Worm (Caenorhabditis elegans): ENCODE measurements around the gene sym-1.
A peak's percentile ranks its signal among the peaks of the same experiment; 100 is the strongest.

The sym-1 gene

ce11 chrX:14610093-14610763, 28.8 kb downstream of the sym-1 start:
- no peak for TF ChIP-seq tbx-7 (tag; optimal IDR thresholded peaks at IDR 0.05)
- TF ChIP-seq ceh-18 (tag; optimal IDR thresholded peaks at IDR 0.05) = peak; percentile 61
- TF ChIP-seq ceh-9 (tag; optimal IDR thresholded peaks at IDR 0.05) = no peak
- TF ChIP-seq ceh-6 (GFP tag; optimal IDR thresholded peaks at IDR 0.05) = no peak
- TF ChIP-seq hlh-30 (tag; optimal IDR thresholded peaks at IDR 0.05; ENCODE audit: insufficient read depth) = peak; percentile 21
- TF ChIP-seq unc-55 (GFP tag; optimal IDR thresholded peaks at IDR 0.05) = peak; percentile 57
- TF ChIP-seq F13H6.1 (tag; optimal IDR thresholded peaks at IDR 0.05) = no peak
- peak; percentile 1 for TF ChIP-seq pros-1 (tag; optimal IDR thresholded peaks at IDR 0.05)
- TF ChIP-seq nfya-1 (tag; optimal IDR thresholded peaks at IDR 0.05) = peak; percentile 45
- peak; percentile 31 for TF ChIP-seq ceh-34 (tag; optimal IDR thresholded peaks at IDR 0.05)
- peak; percentile 75 for TF ChIP-seq ceh-31 (tag; optimal IDR thresholded peaks at IDR 0.05)
- TF ChIP-seq elt-4 (tag; optimal IDR thresholded peaks at IDR 0.05) = no peak
- peak; percentile 57 for TF ChIP-seq tbx-2 (tag; optimal IDR thresholded peaks at IDR 0.05)
- TF ChIP-seq sdc-2 (tag; optimal IDR thresholded peaks at IDR 0.05) = peak; percentile 18
- peak; percentile 43 for TF ChIP-seq ref-2 (tag; optimal IDR thresholded peaks at IDR 0.05)
- no peak for TF ChIP-seq T23F11.4 (GFP tag; optimal IDR thresholded peaks at IDR 0.05)

DNA sequence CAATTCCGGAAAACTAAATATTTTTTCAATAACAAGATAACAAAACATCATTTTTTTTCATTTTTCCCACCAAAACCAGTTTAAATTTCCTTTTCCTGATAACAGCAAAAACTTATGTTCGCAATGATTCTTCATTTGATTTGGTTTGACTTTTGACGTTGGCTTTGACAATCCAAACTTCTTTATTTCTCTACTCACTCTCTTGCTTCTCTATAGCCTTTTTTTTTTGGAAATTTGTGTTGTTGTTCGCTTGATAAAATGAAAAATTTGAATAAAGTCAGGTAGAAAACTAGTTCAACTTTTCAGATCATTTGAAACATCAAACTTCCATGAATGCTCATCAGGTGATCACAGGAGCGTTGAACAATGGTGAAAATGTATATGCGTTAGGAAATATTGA, 29.7 kb downstream of the sym-1 start, which contains the start of gene rbc-1:
TSS of gene rbc-1 (plus strand) at position 301 of the 400 bp plus-strand sequence.
- TF ChIP-seq ceh-18 (tag; optimal IDR thresholded peaks at IDR 0.05) (no peak), pros-1 (tag; optimal IDR thresholded peaks at IDR 0.05) (no peak), ceh-48 (tag; optimal IDR thresholded peaks at IDR 0.05) (no peak), ref-2 (tag; optimal IDR thresholded peaks at IDR 0.05) (no peak), hlh-13 (GFP tag; optimal IDR thresholded peaks at IDR 0.05) (no peak)

DNA sequence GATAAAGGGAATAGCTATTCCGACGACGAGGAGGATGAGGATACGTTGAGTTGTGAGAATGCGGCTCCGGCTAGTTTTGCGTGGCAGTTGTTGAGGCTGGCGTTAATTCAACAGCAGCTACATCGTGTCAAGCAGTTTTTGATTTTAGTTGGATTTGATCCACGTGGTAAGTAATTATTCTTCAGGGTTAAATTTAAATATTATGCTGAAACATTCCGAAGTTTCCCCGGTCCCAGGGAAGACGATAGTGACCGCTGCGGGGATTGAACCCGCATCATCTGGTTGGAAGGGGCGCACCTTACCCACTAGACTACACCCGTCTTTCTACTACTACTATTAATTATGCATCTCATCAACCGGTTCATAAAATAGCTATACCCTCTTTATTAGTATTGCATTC, 39.8 kb downstream of the sym-1 start:
- TF ChIP-seq ceh-9 (tag; optimal IDR thresholded peaks at IDR 0.05) = no peak
- TF ChIP-seq dve-1 (tag; optimal IDR thresholded peaks at IDR 0.05) = no peak
- TF ChIP-seq ceh-30 (tag; optimal IDR thresholded peaks at IDR 0.05) = no peak
- no peak for TF ChIP-seq pha-4 (tag; optimal IDR thresholded peaks at IDR 0.05)
- TF ChIP-seq pros-1 (tag; optimal IDR thresholded peaks at IDR 0.05) = no peak
- no peak for TF ChIP-seq madf-2 (tag; optimal IDR thresholded peaks at IDR 0.05)
- no peak for TF ChIP-seq Y22D7AL.16 (tag; optimal IDR thresholded peaks at IDR 0.05)
- TF ChIP-seq fkh-6 (tag; optimal IDR thresholded peaks at IDR 0.05) = no peak
- no peak for TF ChIP-seq npax-4 (tag; optimal IDR thresholded peaks at IDR 0.05)
- no peak for TF ChIP-seq ceh-19 (GFP tag; optimal IDR thresholded peaks at IDR 0.05)
- no peak for TF ChIP-seq hlh-13 (GFP tag; optimal IDR thresholded peaks at IDR 0.05)
- no peak for TF ChIP-seq ceh-14 (tag; optimal IDR thresholded peaks at IDR 0.05)
- no peak for TF ChIP-seq unc-3 (GFP tag; conservative IDR thresholded peaks at IDR 0.05)
- TF ChIP-seq unc-3 (tag; optimal IDR thresholded peaks at IDR 0.05) = no peak
- no peak for TF ChIP-seq sdc-2 (tag; optimal IDR thresholded peaks at IDR 0.05)
- TF ChIP-seq nhr-232 (tag; optimal IDR thresholded peaks at IDR 0.05) = no peak
- TF ChIP-seq mec-3 (tag; optimal IDR thresholded peaks at IDR 0.05; ENCODE audit: borderline replicate concordance) = no peak
- no peak for TF ChIP-seq che-1 (tag; optimal IDR thresholded peaks at IDR 0.05)
- no peak for TF ChIP-seq dmd-4 (tag; optimal IDR thresholded peaks at IDR 0.05; ENCODE audit: borderline replicate concordance)
- TF ChIP-seq tbx-7 (tag; optimal IDR thresholded peaks at IDR 0.05) = no peak

DNA sequence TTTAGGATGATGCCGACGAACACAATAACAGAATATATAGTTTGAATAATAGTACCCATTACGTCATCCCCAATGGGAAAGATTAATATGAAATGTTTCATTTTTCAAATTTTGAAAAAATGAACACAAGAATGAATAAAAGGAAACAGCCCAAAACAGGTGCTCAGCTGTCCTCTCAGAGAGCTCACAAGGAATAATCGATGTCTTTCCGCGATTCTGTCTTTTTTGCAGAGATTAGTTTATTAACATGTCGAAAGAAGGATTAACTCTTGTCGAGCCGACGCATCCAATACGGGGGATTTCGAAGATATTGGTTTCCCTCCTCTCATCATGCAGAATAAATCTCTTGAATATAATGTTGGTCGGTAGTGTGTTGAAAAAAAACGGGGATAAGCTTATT, 47.4 kb downstream of the sym-1 start, which contains the start of gene F54E4.2:
TSS of gene F54E4.2 (minus strand) at position 101 of the 400 bp plus-strand sequence.
- no peak for TF ChIP-seq sox-4 (tag; optimal IDR thresholded peaks at IDR 0.05)
- no peak for TF ChIP-seq odd-2 (tag; optimal IDR thresholded peaks at IDR 0.05)
- no peak for TF ChIP-seq fax-1 (tag; optimal IDR thresholded peaks at IDR 0.05)
- TF ChIP-seq unc-42 (tag; optimal IDR thresholded peaks at IDR 0.05) = no peak
- no peak for TF ChIP-seq elt-2 (tag; optimal IDR thresholded peaks at IDR 0.05)
- no peak for TF ChIP-seq sox-2 (GFP tag; IDR thresholded peaks at IDR 0.05)
- TF ChIP-seq lin-11 (tag; optimal IDR thresholded peaks at IDR 0.05) = no peak
- TF ChIP-seq eyg-1 (tag; optimal IDR thresholded peaks at IDR 0.05) = no peak
- no peak for TF ChIP-seq pag-3 (tag; optimal IDR thresholded peaks at IDR 0.05; ENCODE audit: borderline replicate concordance)
- TF ChIP-seq zip-5 (tag; optimal IDR thresholded peaks at IDR 0.05) = no peak
- no peak for TF ChIP-seq tbx-2 (tag; optimal IDR thresholded peaks at IDR 0.05)

Measured in whole organism, late embryonic.